Fruit fly (Drosophila melanogaster) whole organism, embryonic: ENCODE results near the gene sky.

ENCODE experiments used
- Adf1 ChIP-seq: fragments of 200-800 bp; sonication (Bioruptor generic); IDR thresholded peaks from 2 replicates; pipeline ENCODE4 v1.3.6; 2022; ENCODE audit warnings: missing biosample characterization, missing genetic modification characterization
- Atf-2 ChIP-seq: fragments of 200-800 bp; sonication (Bioruptor generic); optimal IDR thresholded peaks from 2 replicates; lab custom pipeline; 2016; ENCODE audit warnings: missing biosample characterization, missing genetic modification characterization
- Bgb ChIP-seq: fragments of 200-800 bp; sonication (Bioruptor generic); IDR thresholded peaks from 2 replicates; pipeline ENCODE4 v1.3.6; 2022; ENCODE audit warnings: missing biosample characterization, missing genetic modification characterization; ENCODE audit not compliant: partially characterized antibody
- CG12769 ChIP-seq: fragments of 200-800 bp; sonication (Bioruptor generic); optimal IDR thresholded peaks from 2 replicates; lab custom pipeline; 2019; ENCODE audit warnings: missing biosample characterization, mild to moderate bottlenecking, missing genetic modification characterization, moderate library complexity
- CG13894 ChIP-seq: fragments of 200-800 bp; sonication (Bioruptor generic); optimal IDR thresholded peaks from 3 replicates; lab custom pipeline; 2018; ENCODE audit warnings: missing biosample characterization, mild to moderate bottlenecking, missing genetic modification characterization, moderate library complexity
- CG15601 ChIP-seq: fragments of 200-800 bp; sonication (Bioruptor generic); optimal IDR thresholded peaks from 3 replicates; lab custom pipeline; 2019; ENCODE audit warnings: missing biosample characterization, mild to moderate bottlenecking, missing genetic modification characterization, moderate library complexity
- CG2116 ChIP-seq: fragments of 200-800 bp; sonication (Bioruptor generic); optimal IDR thresholded peaks from 3 replicates; lab custom pipeline; 2018; ENCODE audit warnings: missing biosample characterization, mild to moderate bottlenecking, missing genetic modification characterization
- CG2202 ChIP-seq: fragments of 200-800 bp; sonication (Bioruptor generic); optimal IDR thresholded peaks from 2 replicates; lab custom pipeline; 2018; ENCODE audit warnings: missing biosample characterization, mild to moderate bottlenecking, missing genetic modification characterization
- CG34376 ChIP-seq: fragments of 200-800 bp; sonication (Bioruptor generic); optimal IDR thresholded peaks from 2 replicates; lab custom pipeline; 2018; ENCODE audit warnings: missing biosample characterization, mild to moderate bottlenecking, missing genetic modification characterization
- CG8290 ChIP-seq, 3 experiments: fragments of 200-800 bp; sonication (Bioruptor generic); optimal IDR thresholded peaks; 2 replicates each; lab custom pipeline; 2016 to 2019; ENCODE audit warnings: missing biosample characterization in 3 of 3, missing genetic modification characterization in 3 of 3, mild to moderate bottlenecking in 2 of 3, moderate library complexity in 1 of 3
- CTCF ChIP-seq: fragments of 200-800 bp; sonication (Bioruptor generic); optimal IDR thresholded peaks from 2 replicates; lab custom pipeline; 2017; ENCODE audit warnings: missing biosample characterization, mild to moderate bottlenecking, missing genetic modification characterization, moderate library complexity
- D19A ChIP-seq: fragments of 200-800 bp; optimal IDR thresholded peaks from 3 replicates; lab custom pipeline; 2019; ENCODE audit warnings: missing biosample characterization, mild to moderate bottlenecking, missing genetic modification characterization, moderate library complexity
- E2f1 ChIP-seq: fragments of 200-800 bp; sonication (Bioruptor generic); IDR thresholded peaks from 2 replicates; pipeline ENCODE4 v1.3.6; 2022; ENCODE audit warnings: missing biosample characterization, missing genetic modification characterization
- Eip74EF ChIP-seq, 2 experiments: fragments of 200-800 bp in 1 of 2; fragments of >200 bp in 1 of 2; sonication (Bioruptor generic) in 1 of 2; optimal IDR thresholded peaks; 2 replicates each; lab custom pipeline; 2017 to 2019; ENCODE audit warnings: missing biosample characterization in 2 of 2, missing genetic modification characterization in 2 of 2, mild to moderate bottlenecking in 1 of 2, moderate library complexity in 1 of 2
- Elba2 ChIP-seq: fragments of 200-800 bp; sonication (Bioruptor generic); optimal IDR thresholded peaks from 3 replicates; lab custom pipeline; 2016; ENCODE audit warnings: missing biosample characterization, missing genetic modification characterization
- H2.0 ChIP-seq: fragments of 200-800 bp; sonication (Bioruptor generic); IDR thresholded peaks from 2 replicates; pipeline ENCODE4 v1.3.6; 2022; ENCODE audit warnings: missing biosample characterization, missing genetic modification characterization
- HLHmδ ChIP-seq: fragments of 200-800 bp; sonication (Bioruptor generic); optimal IDR thresholded peaks from 2 replicates; lab custom pipeline; 2018; ENCODE audit warnings: missing biosample characterization, mild to moderate bottlenecking, missing genetic modification characterization, moderate library complexity
- Hr51 ChIP-seq, 2 experiments: fragments of 200-800 bp; sonication (Bioruptor generic); optimal IDR thresholded peaks; 2 replicates in 1 of 2; 3 replicates in 1 of 2; lab custom pipeline; 2016 to 2018; ENCODE audit warnings: missing biosample characterization in 2 of 2, missing genetic modification characterization in 2 of 2, mild to moderate bottlenecking in 1 of 2, moderate library complexity in 1 of 2
- Jarid2 ChIP-seq: fragments of 200-800 bp; sonication (Bioruptor generic); optimal IDR thresholded peaks from 3 replicates; lab custom pipeline; 2017; ENCODE audit warnings: mild to moderate bottlenecking, missing biosample characterization, missing genetic modification reagents, missing genetic modification characterization
- Meics ChIP-seq: fragments of 200-800 bp; sonication (Bioruptor generic); optimal IDR thresholded peaks from 2 replicates; lab custom pipeline; 2017; ENCODE audit warnings: missing biosample characterization, mild to moderate bottlenecking, missing genetic modification characterization
- Oaz ChIP-seq: fragments of 200-800 bp; sonication (Bioruptor generic); IDR thresholded peaks from 2 replicates; pipeline ENCODE4 v1.3.6; 2022; ENCODE audit warnings: missing biosample characterization, missing genetic modification characterization
- Opbp ChIP-seq: fragments of 200-800 bp; sonication (Bioruptor generic); IDR thresholded peaks from 3 replicates; pipeline ENCODE4 v1.3.6; 2022; ENCODE audit warnings: missing biosample characterization, missing genetic modification characterization; ENCODE audit not compliant: partially characterized antibody
- Side ChIP-seq: fragments of 200-800 bp; sonication (Bioruptor generic); optimal IDR thresholded peaks from 2 replicates; lab custom pipeline; 2016; ENCODE audit warnings: missing biosample characterization, missing genetic modification characterization
- Stat92E ChIP-seq, 3 experiments: fragments of >200 bp in 2 of 3; fragments of 200-800 bp in 1 of 3; sonication (Bioruptor generic) in 1 of 3; optimal IDR thresholded peaks; 2 replicates each; lab custom pipeline; 2017 to 2019; ENCODE audit warnings: missing biosample characterization in 3 of 3, missing genetic modification characterization in 3 of 3, mild to moderate bottlenecking in 1 of 3, moderate library complexity in 1 of 3
- amos ChIP-seq: fragments of 200-800 bp; sonication (Bioruptor generic); IDR thresholded peaks from 2 replicates; pipeline ENCODE4 v1.3.6; 2022; ENCODE audit warnings: missing biosample characterization, missing genetic modification characterization; ENCODE audit not compliant: partially characterized antibody
- bab2 ChIP-seq: fragments of 200-800 bp; sonication (Bioruptor generic); optimal IDR thresholded peaks from 2 replicates; lab custom pipeline; 2016; ENCODE audit warnings: missing biosample characterization, missing genetic modification characterization
- chinmo ChIP-seq: fragments of 200-800 bp; sonication (Bioruptor generic); IDR thresholded peaks from 4 replicates; pipeline ENCODE4 v1.3.6; 2022; ENCODE audit warnings: missing biosample characterization, missing genetic modification characterization; ENCODE audit not compliant: partially characterized antibody
- exex ChIP-seq: fragments of 200-800 bp; sonication (Bioruptor generic); optimal IDR thresholded peaks from 4 replicates; lab custom pipeline; 2018; ENCODE audit warnings: missing biosample characterization, mild to moderate bottlenecking, missing genetic modification characterization, moderate library complexity
- gem ChIP-seq: fragments of 200-800 bp; sonication (Bioruptor generic); optimal IDR thresholded peaks from 2 replicates; lab custom pipeline; 2019; ENCODE audit warnings: missing biosample characterization, mild to moderate bottlenecking, missing genetic modification characterization, moderate library complexity
- her ChIP-seq: fragments of 200-800 bp; sonication (Bioruptor generic); optimal IDR thresholded peaks from 2 replicates; lab custom pipeline; 2016; ENCODE audit warnings: missing biosample characterization, missing genetic modification characterization
- otp ChIP-seq: fragments of 200-800 bp; sonication (Bioruptor generic); IDR thresholded peaks from 3 replicates; pipeline ENCODE4, ENCODE4 v1.3.6; 2022; ENCODE audit warnings: missing biosample characterization, missing genetic modification characterization
- sens ChIP-seq: fragments of 200-800 bp; sonication (Bioruptor generic); peaks from one replicate; lab custom pipeline; 2016; ENCODE audit warnings: missing biosample characterization, missing genetic modification characterization
- slbo ChIP-seq: fragments of 200-800 bp; sonication (Bioruptor generic); IDR thresholded peaks from 2 replicates; pipeline ENCODE4 v1.3.6; 2022; ENCODE audit warnings: missing biosample characterization, missing genetic modification characterization
- sob ChIP-seq: fragments of 200-800 bp; sonication (Bioruptor generic); IDR thresholded peaks from 2 replicates; pipeline ENCODE4 v1.3.6; 2022; ENCODE audit warnings: missing biosample characterization, missing genetic modification characterization
- stc ChIP-seq: fragments of 200-800 bp; sonication (Bioruptor generic); IDR thresholded peaks from 2 replicates; pipeline ENCODE4 v1.3.6; 2022; ENCODE audit warnings: missing biosample characterization, missing genetic modification characterization
- stwl ChIP-seq: fragments of 200-800 bp; sonication (Bioruptor generic); optimal IDR thresholded peaks from 3 replicates; lab custom pipeline; 2018; ENCODE audit warnings: missing biosample characterization, mild to moderate bottlenecking, missing genetic modification characterization, moderate library complexity
- vvl ChIP-seq: fragments of 200-800 bp; sonication (Bioruptor generic); IDR thresholded peaks from 2 replicates; pipeline ENCODE4 v1.3.6; 2022; ENCODE audit warnings: missing biosample characterization, missing genetic modification characterization
- zen ChIP-seq: fragments of 200-800 bp; sonication (Bioruptor generic); optimal IDR thresholded peaks from 3 replicates; lab custom pipeline; 2018; ENCODE audit warnings: missing biosample characterization, mild to moderate bottlenecking, missing genetic modification characterization, moderate library complexity

sky gene

DNA sequence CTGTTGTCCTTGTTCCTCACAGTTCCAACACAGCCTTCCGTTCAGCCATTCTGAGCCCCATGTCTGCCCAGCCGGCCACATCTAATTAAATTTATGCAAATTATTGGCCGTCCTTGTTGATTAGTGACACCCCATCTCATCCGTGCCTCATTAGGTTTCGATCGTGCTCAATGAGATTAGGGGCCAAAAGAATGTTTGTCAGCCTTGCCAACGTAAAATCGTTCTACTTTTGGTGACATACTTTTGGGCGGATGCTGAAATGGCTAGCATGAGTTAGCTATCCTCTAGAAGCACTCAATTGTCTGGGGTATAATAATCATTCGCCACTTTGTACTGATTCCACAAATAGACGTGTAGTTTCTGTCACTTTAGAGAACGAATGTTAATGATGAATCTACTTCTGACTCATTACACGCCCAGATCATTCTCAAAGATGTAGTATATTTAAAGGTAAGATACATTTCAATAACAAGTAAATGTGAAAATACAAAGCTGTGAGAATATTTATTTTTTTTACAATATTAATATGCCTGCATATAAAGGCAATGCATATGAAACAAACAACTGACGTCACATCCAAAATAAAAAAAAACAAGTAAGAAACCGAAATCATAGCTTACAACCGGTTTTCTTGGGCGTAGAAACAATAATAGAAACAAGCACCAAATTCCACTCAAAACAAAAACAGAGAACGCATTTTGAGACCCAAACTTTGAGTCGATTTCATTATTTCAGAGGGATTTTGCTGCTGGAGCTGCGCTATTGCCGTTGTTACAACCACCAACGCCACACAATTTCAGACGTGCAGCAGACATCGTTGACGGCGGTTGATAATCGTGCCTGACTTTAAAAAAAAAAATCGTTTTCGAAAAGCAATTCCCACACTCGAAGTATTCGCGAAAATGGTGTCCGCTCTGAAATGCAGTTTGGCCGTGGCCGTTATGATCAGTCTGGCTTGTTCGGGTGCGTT, 60.1 kb downstream of the sky start, which contains the start of gene bero (continued):
- peak; percentile 33 for TF ChIP-seq CG13894 (tag; lab: Kevin White, UChicago)
- peak; percentile 58; the same call in 1 of the 2 replicates for TF ChIP-seq vvl (GFP tag; lab: Robert Waterston, UW)
- peak; percentile 41; the same call in 1 of the 2 replicates for TF ChIP-seq amos (GFP tag; lab: Robert Waterston, UW)
- TF ChIP-seq her (GFP tag; lab: Kevin White, UChicago), result peak; percentile 14
- TF ChIP-seq Side, result peak; percentile 22
- peak in 1 of 3 experiments; percentile 20 for TF ChIP-seq Stat92E (GFP tag; optimal IDR thresholded peaks at IDR 0.05; lab: Kevin White, UChicago)
- no peak for TF ChIP-seq CG8290 (GFP tag; optimal IDR thresholded peaks at IDR 0.05; lab: Kevin White, UChicago)
- peak in 1 of 2 experiments; percentile 63 for TF ChIP-seq CG8290 (tag; optimal IDR thresholded peaks at IDR 0.05; lab: Kevin White, UChicago)
- TF ChIP-seq E2f1, result no peak
- TF ChIP-seq sob (GFP tag; lab: Robert Waterston, UW), result peak; percentile 17; the same call in 1 of the 2 replicates
- TF ChIP-seq Jarid2, result peak; percentile 69
- TF ChIP-seq stwl, result peak; percentile 19
- peak; percentile 72 for TF ChIP-seq Elba2
- TF ChIP-seq D19A (tag; lab: Kevin White, UChicago), result peak; percentile 19
- peak; percentile 3 for TF ChIP-seq gem (tag; lab: Kevin White, UChicago)
- TF ChIP-seq Adf1 (GFP tag; lab: Robert Waterston, UW), result 0 out of 2 replicates have a peak, but pooled peaks have one; percentile 14
- TF ChIP-seq CG2116 (GFP tag; lab: Kevin White, UChicago), result no peak
- TF ChIP-seq stc, result peak; percentile 34; the same call in 1 of the 2 replicates
- peak; percentile 16 for TF ChIP-seq CG15601 (tag; lab: Kevin White, UChicago)
- peak; percentile 17 for TF ChIP-seq Meics (GFP tag; lab: Kevin White, UChicago)
- TF ChIP-seq Opbp (GFP tag; lab: Robert Waterston, UW), result peak; percentile 29; the same call in 1 of the 3 replicates
- no peak for TF ChIP-seq bab2 (GFP tag; lab: Kevin White, UChicago)
- peak in 1 of 2 experiments; percentile 31 for TF ChIP-seq Eip74EF (GFP tag; optimal IDR thresholded peaks at IDR 0.05; lab: Kevin White, UChicago)
- peak; percentile 30; the same call in 1 of the 2 replicates for TF ChIP-seq Bgb (GFP tag; lab: Robert Waterston, UW)
- no peak for TF ChIP-seq exex (tag; lab: Kevin White, UChicago)
- TF ChIP-seq slbo (GFP tag; lab: Robert Waterston, UW), result peak; percentile 36; the same call in 1 of the 2 replicates
- peak; percentile 24; the same call in 1 of the 3 replicates for TF ChIP-seq otp (GFP tag; lab: Robert Waterston, UW)
- TF ChIP-seq Atf-2 (GFP tag; lab: Kevin White, UChicago), result no peak
- TF ChIP-seq CG2202 (tag; lab: Kevin White, UChicago), result no peak
- peak; percentile 84 for TF ChIP-seq sens (GFP tag; lab: Kevin White, UChicago)
- TF ChIP-seq Oaz (GFP tag; lab: Robert Waterston, UW), result no peak
- TF ChIP-seq HLHmδ (GFP tag; lab: Kevin White, UChicago), result peak; percentile 7
- 0 out of 2 replicates have a peak, but pooled peaks have one; percentile 7 for TF ChIP-seq H2.0 (GFP tag; lab: Robert Waterston, UW)
- peak; percentile 21 for TF ChIP-seq CG34376
- TF ChIP-seq CG12769, result peak; percentile 52
- peak; percentile 13 for TF ChIP-seq CTCF (GFP tag; lab: Kevin White, UChicago)
- TF ChIP-seq chinmo (GFP tag; lab: Robert Waterston, UW), result peak; percentile 76; the same call in 2 of the 4 replicates
- peak; percentile 44 for TF ChIP-seq zen (tag; lab: Kevin White, UChicago)
- peak in 1 of 2 experiments; percentile 13 for TF ChIP-seq Hr51 (GFP tag; optimal IDR thresholded peaks at IDR 0.05; lab: Kevin White, UChicago)
